Fruit fly (Drosophila melanogaster): ENCODE results near the gene Ttc30.

DNA sequence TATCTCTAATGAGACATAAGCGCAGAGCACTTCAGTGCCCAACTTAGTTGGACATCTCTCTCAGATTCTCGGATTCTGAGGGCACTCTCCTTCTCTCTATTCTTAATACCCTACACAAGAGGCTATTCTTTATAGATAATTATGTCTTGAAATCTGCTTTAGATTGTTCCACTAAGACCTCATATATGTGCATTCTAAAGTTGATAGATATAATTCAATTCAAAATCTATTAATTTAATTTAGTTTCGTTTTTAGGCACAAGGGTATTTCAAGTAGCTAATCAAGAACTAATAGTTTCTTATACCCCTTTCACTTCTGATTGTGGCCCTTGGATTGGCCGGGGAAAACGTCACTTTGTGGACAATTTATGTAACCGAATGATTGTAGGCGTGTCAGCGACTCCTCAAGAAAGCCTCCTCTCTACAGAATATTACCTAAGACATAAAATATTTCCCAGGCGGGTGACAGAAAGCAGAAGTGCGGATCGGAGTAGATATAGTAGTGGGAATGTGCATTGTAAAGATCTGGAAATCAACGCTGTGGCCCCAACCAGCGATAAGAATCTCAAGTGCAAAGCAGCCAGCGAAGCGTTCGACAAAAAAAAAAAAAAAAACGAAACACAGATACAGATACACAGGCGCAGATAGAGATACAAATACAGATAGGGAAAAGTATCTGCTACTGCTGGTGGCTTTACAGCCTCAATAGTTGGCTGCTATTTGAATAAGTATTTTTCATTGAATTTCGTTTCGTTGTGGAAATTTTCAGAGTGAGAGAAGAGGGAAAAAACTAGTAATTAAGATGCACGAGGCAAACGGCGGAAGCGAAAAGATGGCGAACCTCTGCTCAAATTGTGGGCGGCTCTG, 37.8 kb upstream of the Ttc30 start:
- TF ChIP-seq Mes4 (GFP tag; optimal IDR thresholded peaks at IDR 0.05) (no peak), CG11247 (GFP tag; IDR thresholded peaks at IDR 0.05) (no peak), prd (optimal IDR thresholded peaks at IDR 0.05) (no peak), prd (GFP tag; IDR thresholded peaks at IDR 0.05) (no peak), lmd (GFP tag; IDR thresholded peaks at IDR 0.05) (no peak), CG7839 (tag; optimal IDR thresholded peaks at IDR 0.05) (no peak), pho (GFP tag; optimal IDR thresholded peaks at IDR 0.05) (no peak), CG11093 (GFP tag; IDR thresholded peaks at IDR 0.05) (no peak), CG13775 (GFP tag; optimal IDR thresholded peaks at IDR 0.05) (no peak), CG2120 (GFP tag; optimal IDR thresholded peaks at IDR 0.05) (no peak)

Data from whole organism, embryonic.